Worm (Caenorhabditis elegans) whole organism, L1 larva: Measurements from ENCODE around the gene ssp-33.

Experiments
- C04F5.9 ChIP-seq: sonication (generic microtip); optimal IDR thresholded peaks from 2 replicates; lab custom pipeline; 2016; ENCODE audit warnings: missing genetic modification characterization, missing compliant biosample characterization
- C16A3.4 ChIP-seq: fragments of 150-350 bp; optimal IDR thresholded peaks from 2 replicates; lab custom pipeline; 2014; ENCODE audit warnings: missing biosample characterization, missing genetic modification characterization
- F16B12.6 ChIP-seq: fragments of 150-350 bp; optimal IDR thresholded peaks from 2 replicates; lab custom pipeline; 2014; ENCODE audit warnings: missing biosample characterization, missing genetic modification characterization
- Y116A8C.19 ChIP-seq: sonication (generic microtip); optimal IDR thresholded peaks from 2 replicates; lab custom pipeline; 2016; ENCODE audit warnings: missing compliant biosample characterization, missing genetic modification characterization, borderline replicate concordance
- aha-1 ChIP-seq: fragments of 150-350 bp; optimal IDR thresholded peaks from 2 replicates; lab custom pipeline; 2014; ENCODE audit warnings: missing biosample characterization, missing genetic modification characterization
- aly-2 ChIP-seq: fragments of 150-350 bp; optimal IDR thresholded peaks from 2 replicates; lab custom pipeline; 2014; ENCODE audit warnings: missing biosample characterization, missing genetic modification characterization
- ama-1 ChIP-seq: fragments of 150-350 bp; optimal IDR thresholded peaks from 2 replicates; lab custom pipeline; 2014
- ceh-63 ChIP-seq: fragments of 200-800 bp; sonication (Bioruptor generic); optimal IDR thresholded peaks from 2 replicates; lab custom pipeline; 2018; ENCODE audit warnings: mild to moderate bottlenecking, missing genetic modification characterization, missing compliant biosample characterization
- ceh-88 ChIP-seq: fragments of 200-800 bp; sonication (Bioruptor generic); IDR thresholded peaks from 2 replicates; pipeline ENCODE4 v1.3.6; 2022; ENCODE audit warnings: missing genetic modification characterization, missing compliant biosample characterization
- ces-1 ChIP-seq: fragments of 150-350 bp; optimal IDR thresholded peaks from 2 replicates; lab custom pipeline; 2014; ENCODE audit warnings: missing biosample characterization, missing genetic modification reagents, missing genetic modification characterization
- dpl-1 ChIP-seq, 3 experiments: fragments of 150-350 bp in 2 of 3; sonication (generic microtip) in 1 of 3; optimal IDR thresholded peaks; 2 replicates each; lab custom pipeline; 2014 to 2017; ENCODE audit warnings: missing biosample characterization in 3 of 3, missing genetic modification characterization in 3 of 3, missing genetic modification reagents in 3 of 3
- dsc-1 ChIP-seq: sonication (generic microtip); optimal IDR thresholded peaks from 2 replicates; lab custom pipeline; 2016; ENCODE audit warnings: mild to moderate bottlenecking, missing genetic modification characterization, missing compliant biosample characterization
- efl-1 ChIP-seq, 4 experiments: fragments of 150-350 bp; optimal IDR thresholded peaks in 3 of 4; peaks in 1 of 4; 1 replicate in 1 of 4; 2 replicates in 3 of 4; lab custom pipeline; 2014; ENCODE audit warnings: missing biosample characterization in 2 of 4, missing genetic modification characterization in 2 of 4, missing genetic modification reagents in 2 of 4
- efl-3 ChIP-seq: fragments of 200-800 bp; sonication (Bioruptor generic); optimal IDR thresholded peaks from 2 replicates; lab custom pipeline; 2018; ENCODE audit warnings: mild to moderate bottlenecking, missing genetic modification characterization, missing compliant biosample characterization
- egl-13 ChIP-seq: sonication (generic microtip); optimal IDR thresholded peaks from 2 replicates; lab custom pipeline; 2016; ENCODE audit warnings: missing genotype, missing genetic modification reagents, missing genetic modification characterization, missing compliant biosample characterization
- elt-2 ChIP-seq: sonication (generic microtip); optimal IDR thresholded peaks from 2 replicates; lab custom pipeline; 2016; ENCODE audit warnings: missing genetic modification characterization, mild to moderate bottlenecking, inconsistent platforms, missing compliant biosample characterization, missing genetic modification reagents
- elt-3 ChIP-seq, 6 experiments: fragments of 150-350 bp in 1 of 6; sonication (generic microtip); optimal IDR thresholded peaks; 2 replicates each; lab custom pipeline; 2017 to 2018; ENCODE audit warnings: missing biosample characterization in 6 of 6, missing genetic modification characterization in 6 of 6, inconsistent platforms in 1 of 6
- fkh-10 ChIP-seq: sonication (generic microtip); optimal IDR thresholded peaks from 2 replicates; lab custom pipeline; 2017; ENCODE audit warnings: missing biosample characterization, missing genetic modification reagents, missing genetic modification characterization
- fos-1 ChIP-seq: fragments of 150-350 bp; optimal IDR thresholded peaks from 2 replicates; lab custom pipeline; 2014; ENCODE audit warnings: missing biosample characterization, missing genetic modification characterization
- grh-1 ChIP-seq: fragments of 200-800 bp; sonication (Bioruptor generic); IDR thresholded peaks from 2 replicates; pipeline ENCODE4 v1.3.6; 2022; ENCODE audit warnings: missing genetic modification reagents, missing genetic modification characterization, missing compliant biosample characterization
- hlh-17 ChIP-seq: fragments of 200-800 bp; sonication (Bioruptor generic); optimal IDR thresholded peaks from 2 replicates; lab custom pipeline; 2018; ENCODE audit warnings: missing genetic modification characterization, mild to moderate bottlenecking, missing compliant biosample characterization, moderate library complexity, borderline replicate concordance
- irx-1 ChIP-seq: sonication (generic microtip); optimal IDR thresholded peaks from 2 replicates; lab custom pipeline; 2016; ENCODE audit warnings: missing genetic modification characterization, missing compliant biosample characterization
- jun-1 ChIP-seq: fragments of 150-350 bp; optimal IDR thresholded peaks from 2 replicates; lab custom pipeline; 2014; ENCODE audit warnings: missing biosample characterization, missing genetic modification reagents, missing genetic modification characterization
- lin-14 ChIP-seq: fragments of 200-800 bp; sonication (Bioruptor generic); optimal IDR thresholded peaks from 2 replicates; lab custom pipeline; 2018; ENCODE audit warnings: mild to moderate bottlenecking, missing genetic modification characterization, moderate library complexity, missing compliant biosample characterization
- lin-15B ChIP-seq: fragments of 150-350 bp; sonication (generic microtip); optimal IDR thresholded peaks from 3 replicates; lab custom pipeline; 2014; ENCODE audit warnings: missing biosample characterization, missing genetic modification characterization
- lin-35 ChIP-seq, 2 experiments: fragments of 150-350 bp; optimal IDR thresholded peaks; 2 replicates each; lab custom pipeline; 2014; ENCODE audit warnings: missing biosample characterization in 2 of 2, missing genetic modification characterization in 2 of 2, missing genetic modification reagents in 2 of 2
- lin-39 ChIP-seq: fragments of 150-350 bp; optimal IDR thresholded peaks from 2 replicates; lab custom pipeline; 2014; ENCODE audit warnings: missing biosample characterization, missing genetic modification reagents, missing genetic modification characterization
- lir-3 ChIP-seq: sonication (generic microtip); optimal IDR thresholded peaks from 2 replicates; lab custom pipeline; 2016; ENCODE audit warnings: mild to moderate bottlenecking, missing genetic modification characterization, moderate library complexity, missing compliant biosample characterization; ENCODE audit not compliant: poor library complexity
- mdl-1 ChIP-seq, 2 experiments: fragments of 150-350 bp; optimal IDR thresholded peaks; 2 replicates each; lab custom pipeline; 2014 to 2017; ENCODE audit warnings: missing biosample characterization in 2 of 2, missing genetic modification characterization in 2 of 2, inconsistent platforms in 1 of 2
- mef-2 ChIP-seq: fragments of 150-350 bp; optimal IDR thresholded peaks from 2 replicates; lab custom pipeline; 2014; ENCODE audit warnings: missing biosample characterization, missing genetic modification characterization
- mep-1 ChIP-seq: fragments of 150-350 bp; optimal IDR thresholded peaks from 2 replicates; lab custom pipeline; 2014; ENCODE audit warnings: missing biosample characterization, missing genetic modification characterization
- nhr-11 ChIP-seq: fragments of 150-350 bp; optimal IDR thresholded peaks from 2 replicates; lab custom pipeline; 2014; ENCODE audit warnings: missing biosample characterization, missing genetic modification characterization
- nhr-12 ChIP-seq: sonication (generic microtip); optimal IDR thresholded peaks from 2 replicates; lab custom pipeline; 2017; ENCODE audit warnings: missing biosample characterization, missing genetic modification characterization
- nhr-19 ChIP-seq: fragments of 200-800 bp; sonication (Bioruptor generic); conservative IDR thresholded peaks from 2 replicates; pipeline ENCODE4 v1.3.6; 2022; ENCODE audit warnings: missing genetic modification characterization, missing compliant biosample characterization
- nhr-20 ChIP-seq: sonication (generic microtip); optimal IDR thresholded peaks from 2 replicates; lab custom pipeline; 2016; ENCODE audit warnings: mild to moderate bottlenecking, missing genetic modification characterization, missing compliant biosample characterization
- nhr-237 ChIP-seq: fragments of 150-350 bp; optimal IDR thresholded peaks from 2 replicates; lab custom pipeline; 2014; ENCODE audit warnings: missing biosample characterization, missing genetic modification characterization
- nhr-47 ChIP-seq: sonication (generic microtip); optimal IDR thresholded peaks from 2 replicates; lab custom pipeline; 2016; ENCODE audit warnings: mild to moderate bottlenecking, missing genetic modification characterization, moderate library complexity, missing compliant biosample characterization
- nhr-76 ChIP-seq: sonication (generic microtip); optimal IDR thresholded peaks from 2 replicates; lab custom pipeline; 2017; ENCODE audit warnings: missing biosample characterization, missing genetic modification characterization
- nhr-84 ChIP-seq: sonication (generic microtip); optimal IDR thresholded peaks from 2 replicates; lab custom pipeline; 2017; ENCODE audit warnings: missing biosample characterization, missing genetic modification characterization
- pag-3 ChIP-seq: sonication (generic microtip); optimal IDR thresholded peaks from 2 replicates; lab custom pipeline; 2017; ENCODE audit warnings: missing genetic modification characterization, mild to moderate bottlenecking, missing compliant biosample characterization, antibody characterized with exemption, borderline replicate concordance; ENCODE audit not compliant: insufficient read depth
- pax-3 ChIP-seq: fragments of 200-800 bp; sonication (Bioruptor generic); optimal IDR thresholded peaks from 2 replicates; lab custom pipeline; 2018; ENCODE audit warnings: mild to moderate bottlenecking, missing genetic modification characterization, moderate library complexity, missing compliant biosample characterization
- pqm-1 ChIP-seq: sonication (generic microtip); optimal IDR thresholded peaks from 3 replicates; lab custom pipeline; 2017; ENCODE audit warnings: missing biosample characterization, missing genetic modification characterization
- skn-1 ChIP-seq: fragments of 150-350 bp; optimal IDR thresholded peaks from 2 replicates; lab custom pipeline; 2014; ENCODE audit warnings: missing biosample characterization, missing genetic modification characterization
- snpc-4 ChIP-seq: fragments of 150-350 bp; optimal IDR thresholded peaks from 2 replicates; lab custom pipeline; 2014; ENCODE audit warnings: missing biosample characterization, missing genetic modification characterization
- snu-23 ChIP-seq: sonication (generic microtip); optimal IDR thresholded peaks from 2 replicates; lab custom pipeline; 2016; ENCODE audit warnings: missing genetic modification characterization, missing compliant biosample characterization
- swsn-7 ChIP-seq: sonication (generic microtip); optimal IDR thresholded peaks from 2 replicates; lab custom pipeline; 2016; ENCODE audit warnings: missing genetic modification characterization, missing compliant biosample characterization
- unc-130 ChIP-seq: fragments of 150-350 bp; optimal IDR thresholded peaks from 2 replicates; lab custom pipeline; 2017; ENCODE audit warnings: missing biosample characterization, missing genetic modification characterization, inconsistent platforms
- unc-30 ChIP-seq: sonication (generic microtip); optimal IDR thresholded peaks from 2 replicates; lab custom pipeline; 2017; ENCODE audit warnings: missing biosample characterization, missing genetic modification characterization
- unc-86 ChIP-seq: sonication (generic microtip); optimal IDR thresholded peaks from 2 replicates; lab custom pipeline; 2016; ENCODE audit warnings: missing genetic modification characterization, missing compliant biosample characterization
- xbp-1 ChIP-seq: sonication (generic microtip); optimal IDR thresholded peaks from 2 replicates; lab custom pipeline; 2016; ENCODE audit warnings: missing genetic modification characterization, missing compliant biosample characterization
- zag-1 ChIP-seq: fragments of 150-350 bp; optimal IDR thresholded peaks from 2 replicates; lab custom pipeline; 2014; ENCODE audit warnings: missing biosample characterization, missing genetic modification characterization
- zip-4 ChIP-seq: fragments of 200-800 bp; sonication (Bioruptor generic); optimal IDR thresholded peaks from 2 replicates; lab custom pipeline; 2018; ENCODE audit warnings: mild to moderate bottlenecking, missing genetic modification characterization, moderate library complexity, missing compliant biosample characterization
- ztf-4 ChIP-seq: fragments of 150-350 bp; optimal IDR thresholded peaks from 2 replicates; lab custom pipeline; 2014; ENCODE audit warnings: missing biosample characterization, missing genetic modification characterization

ssp-33 gene

DNA sequence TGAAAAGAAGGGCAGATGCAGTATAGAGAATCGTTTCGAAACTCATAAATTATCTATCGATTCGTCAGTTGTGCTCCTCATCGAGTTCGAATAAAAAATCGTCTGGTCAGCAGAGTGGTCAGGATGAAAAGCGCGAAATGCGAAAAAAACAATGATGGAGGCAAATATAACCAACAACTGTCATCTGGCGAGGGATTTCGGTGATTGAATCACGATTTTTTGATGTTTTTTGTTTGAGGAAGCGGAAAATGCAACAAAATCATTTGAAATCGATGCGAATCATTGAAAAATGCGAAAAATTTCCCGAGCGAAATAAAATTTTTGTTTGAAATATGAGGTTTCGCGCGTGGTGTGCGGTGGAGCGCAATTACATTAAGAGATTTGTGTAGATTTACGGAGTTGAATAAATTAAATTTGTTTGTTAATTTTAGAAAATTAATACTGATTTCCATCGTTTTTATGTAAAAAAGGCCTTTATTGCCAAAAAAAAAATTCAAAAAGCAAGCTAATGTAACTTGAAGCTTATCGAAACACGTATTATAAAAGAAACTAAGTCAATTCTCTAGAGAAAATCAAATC is 23.1 kb downstream of the ssp-33 start, which contains the start of gene unc-61 (continued):
- TF ChIP-seq elt-2 (tag; lab: Kevin White, UChicago) (no peak), dsc-1 (no peak), nhr-20 (peak; percentile 21), C04F5.9 (tag; lab: Kevin White, UChicago) (no peak), nhr-76 (no peak), lin-35 (GFP tag; optimal IDR thresholded peaks at IDR 0.05; lab: Kevin White, UChicago) (peak; percentile 84 to 93), pax-3 (tag; lab: Kevin White, UChicago) (no peak), lin-15B (tag; lab: Kevin White, UChicago) (peak; percentile 45), efl-1 (optimal IDR thresholded peaks at IDR 0.05; lab: Kevin White, UChicago) (peak; percentile 91 to 96), efl-1 (GFP tag; optimal IDR thresholded peaks at IDR 0.05 in 1 of 2; lab: Kevin White, UChicago) (peak; percentile 89 to 99), mdl-1 (tag; optimal IDR thresholded peaks at IDR 0.05; lab: Kevin White, UChicago) (no peak), lir-3 (tag; lab: Kevin White, UChicago) (no peak), pag-3 (tag; lab: Kevin White, UChicago) (no peak), nhr-12 (tag; lab: Kevin White, UChicago) (no peak), elt-3 (tag; optimal IDR thresholded peaks at IDR 0.05; lab: Kevin White, UChicago) (peak in 1 of 6 experiments; percentile 9), ceh-88 (GFP tag; lab: Robert Waterston, UW) (no peak), ama-1 (lab: Kevin White, UChicago) (no peak), efl-3 (GFP tag; lab: Kevin White, UChicago) (no peak), snpc-4 (tag; lab: Kevin White, UChicago) (no peak), nhr-84 (tag; lab: Kevin White, UChicago) (no peak), nhr-237 (no peak), swsn-7 (tag; lab: Kevin White, UChicago) (peak; percentile 12), egl-13 (tag; lab: Kevin White, UChicago) (no peak), nhr-11 (tag; lab: Kevin White, UChicago) (no peak), fos-1 (tag; lab: Kevin White, UChicago) (no peak), unc-30 (tag; lab: Kevin White, UChicago) (no peak), snu-23 (peak; percentile 38), mef-2 (no peak), lin-14 (GFP tag; lab: Kevin White, UChicago) (peak; percentile 46), hlh-17 (GFP tag; lab: Kevin White, UChicago) (no peak), grh-1 (GFP tag; lab: Robert Waterston, UW) (no peak), aha-1 (tag; lab: Kevin White, UChicago) (no peak), dpl-1 (GFP tag; optimal IDR thresholded peaks at IDR 0.05; lab: Kevin White, UChicago) (peak; percentile 83 to 91 (median 87)), zag-1 (tag; lab: Kevin White, UChicago) (no peak), nhr-47 (tag; lab: Kevin White, UChicago) (no peak), F16B12.6 (tag; lab: Kevin White, UChicago) (peak; percentile 35), fkh-10 (no peak), unc-130 (tag; lab: Kevin White, UChicago) (peak; percentile 25), irx-1 (tag; lab: Kevin White, UChicago) (no peak), pqm-1 (no peak), xbp-1 (tag; lab: Kevin White, UChicago) (peak; percentile 31), nhr-19 (peak; percentile 24; the same call in 1 of the 2 replicates), unc-86 (tag; lab: Kevin White, UChicago) (no peak), C16A3.4 (peak; percentile 26), lin-39 (tag; lab: Kevin White, UChicago) (no peak), mep-1 (tag; lab: Kevin White, UChicago) (peak; percentile 15), aly-2 (tag; lab: Kevin White, UChicago) (no peak), ces-1 (GFP tag; lab: Kevin White, UChicago) (no peak), Y116A8C.19 (tag; lab: Kevin White, UChicago) (no peak), zip-4 (GFP tag; lab: Kevin White, UChicago) (no peak), skn-1 (tag; lab: Kevin White, UChicago) (peak; percentile 61), ceh-63 (GFP tag; lab: Kevin White, UChicago) (no peak), jun-1 (no peak), ztf-4 (tag; lab: Kevin White, UChicago) (no peak)
